Fruit fly (Drosophila melanogaster) whole organism, embryonic: ENCODE data around the gene smid.

ENCODE experiments used
- ATbp ChIP-seq: fragments of 200-800 bp; sonication (Bioruptor generic); optimal IDR thresholded peaks from 2 replicates; lab custom pipeline; 2017; ENCODE audit warnings: missing biosample characterization, mild to moderate bottlenecking, missing genetic modification characterization, missing genetic modification reagents
- Atf-2 ChIP-seq: fragments of 200-800 bp; sonication (Bioruptor generic); optimal IDR thresholded peaks from 2 replicates; lab custom pipeline; 2016; ENCODE audit warnings: missing biosample characterization, missing genetic modification characterization
- Blimp-1 ChIP-seq: fragments of 200-800 bp; sonication (Bioruptor generic); optimal IDR thresholded peaks from 3 replicates; lab custom pipeline; 2018; ENCODE audit warnings: missing biosample characterization, missing genetic modification characterization, mild to moderate bottlenecking, moderate library complexity, missing genetic modification reagents
- CG1233 ChIP-seq: fragments of 200-800 bp; sonication (Bioruptor generic); optimal IDR thresholded peaks from 4 replicates; lab custom pipeline; 2018; ENCODE audit warnings: missing biosample characterization, mild to moderate bottlenecking, missing genetic modification characterization
- CG12942 ChIP-seq: fragments of 200-800 bp; sonication (Bioruptor generic); optimal IDR thresholded peaks from 3 replicates; lab custom pipeline; 2016; ENCODE audit warnings: missing biosample characterization, missing genetic modification characterization
- CG14014 ChIP-seq: fragments of 200-800 bp; sonication (Bioruptor generic); IDR thresholded peaks from 2 replicates; pipeline ENCODE4 v1.3.6; 2022; ENCODE audit warnings: missing biosample characterization, missing genetic modification characterization
- CG14441 ChIP-seq: fragments of 200-800 bp; sonication (Bioruptor generic); IDR thresholded peaks from 2 replicates; pipeline ENCODE4 v1.3.6; 2022; ENCODE audit warnings: missing biosample characterization, missing genetic modification characterization
- CG15601 ChIP-seq: fragments of 200-800 bp; sonication (Bioruptor generic); optimal IDR thresholded peaks from 3 replicates; lab custom pipeline; 2019; ENCODE audit warnings: missing biosample characterization, mild to moderate bottlenecking, missing genetic modification characterization, moderate library complexity
- CG17612 ChIP-seq: fragments of 200-800 bp; sonication (Bioruptor generic); IDR thresholded peaks from 2 replicates; pipeline ENCODE4 v1.3.6; 2022; ENCODE audit warnings: missing biosample characterization, missing genetic modification characterization
- CG1792 ChIP-seq: fragments of 200-800 bp; sonication (Bioruptor generic); optimal IDR thresholded peaks from 2 replicates; lab custom pipeline; 2016; ENCODE audit warnings: missing biosample characterization, missing genetic modification characterization
- CG18619 ChIP-seq: fragments of 200-800 bp; sonication (Bioruptor generic); optimal IDR thresholded peaks from 3 replicates; lab custom pipeline; 2017; ENCODE audit warnings: missing biosample characterization, mild to moderate bottlenecking, missing genetic modification characterization
- CG30020 ChIP-seq: fragments of 200-800 bp; optimal IDR thresholded peaks from 2 replicates; lab custom pipeline; 2019; ENCODE audit warnings: missing biosample characterization, mild to moderate bottlenecking, missing genetic modification characterization, moderate library complexity
- CG31441 ChIP-seq: fragments of 200-800 bp; sonication (Bioruptor generic); IDR thresholded peaks from 2 replicates; pipeline ENCODE4 v1.3.6; 2022; ENCODE audit warnings: missing biosample characterization, missing genetic modification characterization
- CG32532 ChIP-seq: fragments of 200-800 bp; sonication (Bioruptor generic); IDR thresholded peaks from 2 replicates; pipeline ENCODE4 v1.3.6; 2022; ENCODE audit warnings: missing biosample characterization, missing genetic modification characterization
- CG33213 ChIP-seq: fragments of 200-800 bp; sonication (Bioruptor generic); optimal IDR thresholded peaks from 3 replicates; lab custom pipeline; 2016; ENCODE audit warnings: missing biosample characterization, missing genetic modification characterization
- CG4617 ChIP-seq: fragments of 200-800 bp; sonication (Bioruptor generic); optimal IDR thresholded peaks from 3 replicates; lab custom pipeline; 2016; ENCODE audit warnings: missing biosample characterization, missing genetic modification characterization, borderline replicate concordance
- CG5953 ChIP-seq: fragments of 200-800 bp; sonication (Bioruptor generic); IDR thresholded peaks from 2 replicates; pipeline ENCODE4 v1.3.6; 2022; ENCODE audit warnings: missing biosample characterization, missing genetic modification characterization
- CG7963 ChIP-seq: fragments of 200-800 bp; sonication (Bioruptor generic); IDR thresholded peaks from 3 replicates; pipeline ENCODE4 v1.3.6; 2022; ENCODE audit warnings: missing biosample characterization, missing genetic modification characterization; ENCODE audit not compliant: partially characterized antibody
- CG8944 ChIP-seq: fragments of 200-800 bp; sonication (Bioruptor generic); optimal IDR thresholded peaks from 3 replicates; lab custom pipeline; 2016; ENCODE audit warnings: missing biosample characterization, missing genetic modification characterization
- D19B ChIP-seq: fragments of 200-800 bp; sonication (Bioruptor generic); optimal IDR thresholded peaks from 2 replicates; lab custom pipeline; 2017; ENCODE audit warnings: missing biosample characterization, mild to moderate bottlenecking, missing genetic modification characterization
- Dbx ChIP-seq: fragments of 200-800 bp; sonication (Bioruptor generic); IDR thresholded peaks from 3 replicates; pipeline ENCODE4 v1.3.6; 2022; ENCODE audit warnings: missing biosample characterization, missing genetic modification characterization
- Doc3 ChIP-seq: fragments of 200-800 bp; sonication (Bioruptor generic); IDR thresholded peaks from 3 replicates; pipeline ENCODE4 v1.3.6; 2022; ENCODE audit warnings: missing biosample characterization, missing genetic modification characterization; ENCODE audit not compliant: partially characterized antibody
- Ets97D ChIP-seq: fragments of 200-800 bp; sonication (Bioruptor generic); optimal IDR thresholded peaks from 3 replicates; lab custom pipeline; 2016; ENCODE audit warnings: missing biosample characterization, missing genetic modification characterization
- Fer1 ChIP-seq: fragments of 200-800 bp; sonication (Bioruptor generic); optimal IDR thresholded peaks from 2 replicates; lab custom pipeline; 2017; ENCODE audit warnings: missing biosample characterization, mild to moderate bottlenecking, missing genetic modification characterization
- MBD-R2 ChIP-seq: fragments of 200-800 bp; sonication (Bioruptor generic); IDR thresholded peaks from 2 replicates; pipeline ENCODE4 v1.3.6; 2022; ENCODE audit warnings: missing biosample characterization, missing genetic modification characterization
- Neu2 ChIP-seq: fragments of 200-800 bp; sonication (Bioruptor generic); optimal IDR thresholded peaks from 3 replicates; lab custom pipeline; 2016; ENCODE audit warnings: missing biosample characterization, missing genetic modification characterization, borderline replicate concordance
- Six4 ChIP-seq: fragments of 200-800 bp; sonication (Bioruptor generic); optimal IDR thresholded peaks from 2 replicates; lab custom pipeline; 2016; ENCODE audit warnings: missing biosample characterization, missing genetic modification characterization
- Spps ChIP-seq: fragments of 200-800 bp; sonication (Bioruptor generic); optimal IDR thresholded peaks from 2 replicates; lab custom pipeline; 2018; ENCODE audit warnings: missing biosample characterization, mild to moderate bottlenecking, missing genetic modification characterization
- Tbp ChIP-seq: fragments of >200 bp; optimal IDR thresholded peaks from 2 replicates; lab custom pipeline; 2018; ENCODE audit warnings: missing biosample characterization, missing genetic modification characterization
- aop ChIP-seq: fragments of 200-800 bp; sonication (Bioruptor generic); IDR thresholded peaks from 2 replicates; pipeline ENCODE4 v1.3.6; 2022; ENCODE audit warnings: missing biosample characterization, missing genetic modification characterization
- ase ChIP-seq: fragments of 200-800 bp; sonication (Bioruptor generic); IDR thresholded peaks from 3 replicates; pipeline ENCODE4 v1.3.6; 2022; ENCODE audit warnings: missing biosample characterization, missing genetic modification characterization
- ash1 ChIP-seq: fragments of 200-800 bp; sonication (Bioruptor generic); optimal IDR thresholded peaks from 2 replicates; lab custom pipeline; 2018; ENCODE audit warnings: missing biosample characterization, mild to moderate bottlenecking, missing genetic modification characterization
- ato ChIP-seq: fragments of 200-800 bp; sonication (Bioruptor generic); IDR thresholded peaks from 2 replicates; pipeline ENCODE4 v1.3.6; 2022; ENCODE audit warnings: missing biosample characterization, missing genetic modification characterization; ENCODE audit not compliant: partially characterized antibody
- bcd ChIP-seq: fragments of 200-800 bp; sonication (Bioruptor generic); optimal IDR thresholded peaks from 2 replicates; lab custom pipeline; 2017; ENCODE audit warnings: missing biosample characterization, mild to moderate bottlenecking, missing genetic modification characterization
- bsh ChIP-seq, 2 experiments: fragments of 200-800 bp; sonication (Bioruptor generic); optimal IDR thresholded peaks; 2 replicates each; lab custom pipeline; 2017 to 2018; ENCODE audit warnings: mild to moderate bottlenecking in 2 of 2, missing biosample characterization in 2 of 2, missing genetic modification characterization in 2 of 2, moderate library complexity in 1 of 2
- btn ChIP-seq: fragments of 200-800 bp; sonication (Bioruptor generic); optimal IDR thresholded peaks from 2 replicates; lab custom pipeline; 2016; ENCODE audit warnings: missing biosample characterization, missing genetic modification characterization
- croc ChIP-seq: fragments of 200-800 bp; sonication (Bioruptor generic); conservative IDR thresholded peaks from 3 replicates; pipeline ENCODE4 v1.3.6; 2022; ENCODE audit warnings: missing biosample characterization, missing genetic modification characterization
- disco-r ChIP-seq: fragments of 200-800 bp; sonication (Bioruptor generic); optimal IDR thresholded peaks from 2 replicates; lab custom pipeline; 2016; ENCODE audit warnings: missing biosample characterization, missing genetic modification characterization
- dysf ChIP-seq: fragments of 200-800 bp; sonication (Bioruptor generic); IDR thresholded peaks from 3 replicates; pipeline ENCODE4 v1.3.6; 2022; ENCODE audit warnings: missing biosample characterization, missing genetic modification characterization
- ham ChIP-seq: fragments of 200-800 bp; sonication (Bioruptor generic); IDR thresholded peaks from 2 replicates; pipeline ENCODE4 v1.3.6; 2022; ENCODE audit warnings: missing biosample characterization, missing genetic modification characterization
- inv ChIP-seq: fragments of 200-800 bp; sonication (Bioruptor generic); IDR thresholded peaks from 2 replicates; pipeline ENCODE4 v1.3.6; 2022; ENCODE audit warnings: missing biosample characterization, missing genetic modification characterization; ENCODE audit not compliant: partially characterized antibody
- klu ChIP-seq: fragments of 200-800 bp; sonication (Bioruptor generic); IDR thresholded peaks from 2 replicates; pipeline ENCODE4 v1.3.6; 2022; ENCODE audit warnings: missing biosample characterization, missing genetic modification characterization
- nerfin-2 ChIP-seq: fragments of 200-800 bp; sonication (Bioruptor generic); IDR thresholded peaks from 2 replicates; pipeline ENCODE4 v1.3.6; 2022; ENCODE audit warnings: missing biosample characterization, missing genetic modification characterization; ENCODE audit not compliant: partially characterized antibody
- pan ChIP-seq, 4 experiments: fragments of >200 bp in 3 of 4; fragments of 200-800 bp in 1 of 4; sonication (Bioruptor generic) in 1 of 4; optimal IDR thresholded peaks in 3 of 4; IDR thresholded peaks in 1 of 4; 2 replicates each; pipeline versions ENCODE4 v1.3.6 to Lab custom; 2017 to 2022; ENCODE audit warnings: missing biosample characterization in 2 of 4, missing genetic modification characterization in 2 of 4, mixed read lengths in 1 of 4
- pzg ChIP-seq: fragments of 200-800 bp; sonication (Bioruptor generic); optimal IDR thresholded peaks from 3 replicates; lab custom pipeline; 2018; ENCODE audit warnings: missing biosample characterization, mild to moderate bottlenecking, missing genetic modification characterization, moderate library complexity
- run ChIP-seq: fragments of 200-800 bp; sonication (Bioruptor generic); optimal IDR thresholded peaks from 3 replicates; lab custom pipeline; 2018; ENCODE audit warnings: missing biosample characterization, mild to moderate bottlenecking, missing genetic modification characterization
- sna ChIP-seq: fragments of 200-800 bp; sonication (Bioruptor generic); IDR thresholded peaks from 2 replicates; pipeline ENCODE4 v1.3.6; 2022; ENCODE audit warnings: missing biosample characterization, missing genetic modification characterization; ENCODE audit not compliant: partially characterized antibody
- trh ChIP-seq: fragments of 200-800 bp; sonication (Bioruptor generic); optimal IDR thresholded peaks from 2 replicates; lab custom pipeline; 2016; ENCODE audit warnings: missing biosample characterization, missing genetic modification characterization
- tup ChIP-seq: fragments of 200-800 bp; sonication (Bioruptor generic); optimal IDR thresholded peaks from 2 replicates; lab custom pipeline; 2016; ENCODE audit warnings: missing biosample characterization, mild to moderate bottlenecking, missing genetic modification characterization, moderate library complexity
- unpg ChIP-seq: fragments of 200-800 bp; sonication (Bioruptor generic); optimal IDR thresholded peaks from 3 replicates; lab custom pipeline; 2018; ENCODE audit warnings: missing biosample characterization, mild to moderate bottlenecking, missing genetic modification characterization, moderate library complexity

smid gene

dm6 chr3L:7344965-7345427 lies 36.4 kb upstream of the smid start, which contains the start of gene Cln7 (continued):
- TF ChIP-seq bsh (GFP tag; optimal IDR thresholded peaks at IDR 0.05; lab: Kevin White, UChicago) (peak; percentile 32 to 33), ato (GFP tag; lab: Robert Waterston, UW) (peak; percentile 41; the same call in 1 of the 2 replicates), CG12942 (GFP tag; lab: Kevin White, UChicago) (no peak), CG33213 (GFP tag; lab: Kevin White, UChicago) (no peak), CG4617 (GFP tag; lab: Kevin White, UChicago) (no peak), CG30020 (tag; lab: Kevin White, UChicago) (no peak), Six4 (GFP tag; lab: Kevin White, UChicago) (no peak), Dbx (peak; percentile 58; the same call in 1 of the 3 replicates), Neu2 (no peak), btn (GFP tag; lab: Kevin White, UChicago) (no peak), CG1792 (GFP tag; lab: Kevin White, UChicago) (no peak), ase (GFP tag; lab: Robert Waterston, UW) (no peak; the same call in 2 of the 3 replicates), unpg (peak; percentile 40), pan (optimal IDR thresholded peaks at IDR 0.05; lab: Kevin White, UChicago) (no peak), pan (GFP tag; optimal IDR thresholded peaks at IDR 0.05 in 1 of 2, IDR thresholded peaks at IDR 0.05 in 1 of 2) (peak in 1 of 2 experiments; percentile 17), bcd (no peak), D19B (GFP tag; lab: Kevin White, UChicago) (no peak), croc (no peak), aop (GFP tag; lab: Robert Waterston, UW) (0 out of 2 replicates have a peak, but pooled peaks have one; percentile 24), Tbp (GFP tag; lab: Kevin White, UChicago) (no peak), Fer1 (GFP tag; lab: Kevin White, UChicago) (peak; percentile 72), Doc3 (GFP tag; lab: Robert Waterston, UW) (no peak), CG18619 (GFP tag; lab: Kevin White, UChicago) (no peak), inv (no peak), CG5953 (GFP tag; lab: Robert Waterston, UW) (no peak), CG14441 (no peak), MBD-R2 (GFP tag; lab: Robert Waterston, UW) (no peak), Spps (no peak), tup (no peak), CG17612 (no peak), nerfin-2 (no peak), klu (GFP tag; lab: Robert Waterston, UW) (no peak), trh (GFP tag; lab: Kevin White, UChicago) (no peak), CG15601 (tag; lab: Kevin White, UChicago) (peak; percentile 22), CG7963 (GFP tag; lab: Robert Waterston, UW) (no peak), Atf-2 (GFP tag; lab: Kevin White, UChicago) (no peak), disco-r (GFP tag; lab: Kevin White, UChicago) (no peak), dysf (GFP tag; lab: Robert Waterston, UW) (no peak; the same call in 2 of the 3 replicates), Ets97D (GFP tag; lab: Kevin White, UChicago) (peak; percentile 9), CG8944 (no peak), CG14014 (peak; percentile 44; the same call in 1 of the 2 replicates), sna (GFP tag; lab: Robert Waterston, UW) (no peak; the same call in 1 of the 2 replicates), CG32532 (peak; percentile 46; the same call in 1 of the 2 replicates), CG1233 (GFP tag; lab: Kevin White, UChicago) (no peak), Blimp-1 (GFP tag; lab: Kevin White, UChicago) (no peak), ash1 (GFP tag; lab: Kevin White, UChicago) (no peak), CG31441 (GFP tag; lab: Robert Waterston, UW) (peak; percentile 38; the same call in 1 of the 2 replicates), pzg (no peak), run (tag; lab: Kevin White, UChicago) (no peak), ham (no peak), ATbp (GFP tag; lab: Kevin White, UChicago) (no peak)
